Fruit fly (Drosophila melanogaster) whole organism, embryonic: ENCODE data around the gene Ca-Ma2d.

ENCODE experiments used
- Awh ChIP-seq: fragments of 200-800 bp; sonication (Bioruptor generic); IDR thresholded peaks from 2 replicates; pipeline ENCODE4, ENCODE4 v1.3.6; 2022; ENCODE audit warnings: missing biosample characterization, missing genetic modification characterization
- B-H1 ChIP-seq: fragments of 200-800 bp; sonication (Bioruptor generic); IDR thresholded peaks from 3 replicates; pipeline ENCODE4 v1.3.6; 2022; ENCODE audit warnings: missing biosample characterization, missing genetic modification characterization
- CG12299 ChIP-seq: fragments of 200-800 bp; sonication (Bioruptor generic); optimal IDR thresholded peaks from 2 replicates; lab custom pipeline; 2018; ENCODE audit warnings: missing biosample characterization, mild to moderate bottlenecking, missing genetic modification characterization
- CG14441 ChIP-seq: fragments of 200-800 bp; sonication (Bioruptor generic); IDR thresholded peaks from 2 replicates; pipeline ENCODE4 v1.3.6; 2022; ENCODE audit warnings: missing biosample characterization, missing genetic modification characterization
- CG14710 ChIP-seq: fragments of 200-800 bp; sonication (Bioruptor generic); optimal IDR thresholded peaks from 3 replicates; lab custom pipeline; 2019; ENCODE audit warnings: missing biosample characterization, mild to moderate bottlenecking, missing genetic modification characterization, moderate library complexity
- CG17612 ChIP-seq: fragments of 200-800 bp; sonication (Bioruptor generic); IDR thresholded peaks from 2 replicates; pipeline ENCODE4 v1.3.6; 2022; ENCODE audit warnings: missing biosample characterization, missing genetic modification characterization
- CG17802 ChIP-seq: fragments of 200-800 bp; sonication (Bioruptor generic); optimal IDR thresholded peaks from 2 replicates; lab custom pipeline; 2018; ENCODE audit warnings: missing biosample characterization, mild to moderate bottlenecking, missing genetic modification characterization, moderate library complexity
- CG2129 ChIP-seq: fragments of 200-800 bp; sonication (Bioruptor generic); IDR thresholded peaks from 2 replicates; pipeline ENCODE4 v1.3.6; 2022; ENCODE audit warnings: missing biosample characterization, missing genetic modification characterization; ENCODE audit not compliant: partially characterized antibody
- CG32772 ChIP-seq: fragments of 200-800 bp; sonication (Bioruptor generic); IDR thresholded peaks from 2 replicates; pipeline ENCODE4 v1.3.6; 2022; ENCODE audit warnings: missing biosample characterization, missing genetic modification characterization
- CG43689 ChIP-seq: fragments of 200-800 bp; sonication (Bioruptor generic); IDR thresholded peaks from 2 replicates; pipeline ENCODE4 v1.3.6; 2022; ENCODE audit warnings: missing biosample characterization, missing genetic modification characterization
- CG5180 ChIP-seq: fragments of 200-800 bp; sonication (Bioruptor generic); optimal IDR thresholded peaks from 3 replicates; lab custom pipeline; 2017; ENCODE audit warnings: missing biosample characterization, missing genetic modification characterization, mild to moderate bottlenecking, moderate library complexity, missing genetic modification reagents
- CG6254 ChIP-seq: fragments of 200-800 bp; sonication (Bioruptor generic); optimal IDR thresholded peaks from 3 replicates; lab custom pipeline; 2017; ENCODE audit warnings: mild to moderate bottlenecking, missing biosample characterization, missing genetic modification reagents, missing genetic modification characterization
- CG6813 ChIP-seq: fragments of 200-800 bp; sonication (Bioruptor generic); optimal IDR thresholded peaks from 2 replicates; lab custom pipeline; 2017; ENCODE audit warnings: missing biosample characterization, missing genetic modification characterization, mild to moderate bottlenecking, moderate library complexity, missing genetic modification reagents
- CG7745 ChIP-seq: fragments of 200-800 bp; sonication (Bioruptor generic); optimal IDR thresholded peaks from 2 replicates; lab custom pipeline; 2018; ENCODE audit warnings: missing biosample characterization, mild to moderate bottlenecking, missing genetic modification characterization, moderate library complexity
- CG7928 ChIP-seq: fragments of 200-800 bp; sonication (Bioruptor generic); optimal IDR thresholded peaks from 2 replicates; lab custom pipeline; 2017; ENCODE audit warnings: missing biosample characterization, mild to moderate bottlenecking, missing genetic modification characterization
- CG7987 ChIP-seq: fragments of 200-800 bp; sonication (Bioruptor generic); optimal IDR thresholded peaks from 2 replicates; lab custom pipeline; 2018; ENCODE audit warnings: missing biosample characterization, mild to moderate bottlenecking, missing genetic modification characterization, moderate library complexity
- CG8290 ChIP-seq, 3 experiments: fragments of 200-800 bp; sonication (Bioruptor generic); optimal IDR thresholded peaks; 2 replicates each; lab custom pipeline; 2016 to 2019; ENCODE audit warnings: missing biosample characterization in 3 of 3, missing genetic modification characterization in 3 of 3, mild to moderate bottlenecking in 2 of 3, moderate library complexity in 1 of 3
- CG9215 ChIP-seq: fragments of 200-800 bp; sonication (Bioruptor generic); IDR thresholded peaks from 2 replicates; pipeline ENCODE4 v1.3.6; 2022; ENCODE audit warnings: missing biosample characterization, missing genetic modification characterization
- CG9817 ChIP-seq: fragments of 200-800 bp; sonication (Bioruptor generic); optimal IDR thresholded peaks from 2 replicates; lab custom pipeline; 2018; ENCODE audit warnings: missing biosample characterization, mild to moderate bottlenecking, missing genetic modification characterization, moderate library complexity
- Dek ChIP-seq: fragments of 200-800 bp; sonication (Bioruptor generic); optimal IDR thresholded peaks from 3 replicates; lab custom pipeline; 2019; ENCODE audit warnings: missing biosample characterization, mild to moderate bottlenecking, missing genetic modification characterization, moderate library complexity
- Dp ChIP-seq: fragments of 200-800 bp; sonication (Bioruptor generic); optimal IDR thresholded peaks from 2 replicates; lab custom pipeline; 2018; ENCODE audit warnings: missing biosample characterization, mild to moderate bottlenecking, missing genetic modification characterization, moderate library complexity
- Fer2 ChIP-seq: fragments of 200-800 bp; sonication (Bioruptor generic); optimal IDR thresholded peaks from 2 replicates; lab custom pipeline; 2018; ENCODE audit warnings: missing biosample characterization, mild to moderate bottlenecking, missing genetic modification characterization, moderate library complexity
- Hand ChIP-seq: fragments of 200-800 bp; sonication (Bioruptor generic); optimal IDR thresholded peaks from 2 replicates; lab custom pipeline; 2017; ENCODE audit warnings: mild to moderate bottlenecking, missing biosample characterization, missing genetic modification reagents, missing genetic modification characterization
- HmgZ ChIP-seq: fragments of 200-800 bp; sonication (Bioruptor generic); optimal IDR thresholded peaks from 2 replicates; lab custom pipeline; 2018; ENCODE audit warnings: missing biosample characterization, mild to moderate bottlenecking, missing genetic modification characterization
- Max ChIP-seq: fragments of 200-800 bp; sonication (Bioruptor generic); optimal IDR thresholded peaks from 2 replicates; lab custom pipeline; 2016; ENCODE audit warnings: missing biosample characterization, mild to moderate bottlenecking, missing genetic modification characterization
- Oli ChIP-seq: fragments of 200-800 bp; sonication (Bioruptor generic); optimal IDR thresholded peaks from 2 replicates; lab custom pipeline; 2018; ENCODE audit warnings: missing biosample characterization, mild to moderate bottlenecking, missing genetic modification characterization, moderate library complexity
- Sox100B ChIP-seq: fragments of 200-800 bp; sonication (Bioruptor generic); optimal IDR thresholded peaks from 3 replicates; lab custom pipeline; 2018; ENCODE audit warnings: missing biosample characterization, mild to moderate bottlenecking, missing genetic modification characterization
- Xrp1 ChIP-seq: fragments of 200-800 bp; sonication (Bioruptor generic); IDR thresholded peaks from 2 replicates; pipeline ENCODE4 v1.3.6; 2022; ENCODE audit warnings: missing biosample characterization, missing genetic modification characterization
- ap ChIP-seq: fragments of 200-800 bp; sonication (Bioruptor generic); IDR thresholded peaks from 2 replicates; pipeline ENCODE4 v1.3.6; 2022; ENCODE audit warnings: missing biosample characterization, missing genetic modification characterization
- btn ChIP-seq: fragments of 200-800 bp; sonication (Bioruptor generic); optimal IDR thresholded peaks from 2 replicates; lab custom pipeline; 2016; ENCODE audit warnings: missing biosample characterization, missing genetic modification characterization
- cato ChIP-seq: fragments of 200-800 bp; sonication (Bioruptor generic); optimal IDR thresholded peaks from 2 replicates; lab custom pipeline; 2016; ENCODE audit warnings: missing biosample characterization, missing genetic modification characterization, borderline replicate concordance
- caup ChIP-seq: fragments of 200-800 bp; sonication (Bioruptor generic); optimal IDR thresholded peaks from 3 replicates; lab custom pipeline; 2017; ENCODE audit warnings: missing biosample characterization, mild to moderate bottlenecking, missing genetic modification characterization, moderate library complexity; ENCODE audit not compliant: severe bottlenecking
- chif ChIP-seq, 2 experiments: fragments of 200-800 bp; sonication (Bioruptor generic); optimal IDR thresholded peaks; 3 replicates each; lab custom pipeline; 2016; ENCODE audit warnings: missing biosample characterization in 2 of 2, missing genetic modification characterization in 2 of 2
- dm ChIP-seq: fragments of 200-800 bp; sonication (Bioruptor generic); optimal IDR thresholded peaks from 3 replicates; lab custom pipeline; 2016; ENCODE audit warnings: missing biosample characterization, missing genetic modification characterization
- dysf ChIP-seq: fragments of 200-800 bp; sonication (Bioruptor generic); IDR thresholded peaks from 3 replicates; pipeline ENCODE4 v1.3.6; 2022; ENCODE audit warnings: missing biosample characterization, missing genetic modification characterization
- en ChIP-seq: fragments of 200-800 bp; sonication (Bioruptor generic); optimal IDR thresholded peaks from 2 replicates; lab custom pipeline; 2016; ENCODE audit warnings: missing biosample characterization, missing genetic modification characterization
- fd102C ChIP-seq: fragments of 200-800 bp; sonication (Bioruptor generic); optimal IDR thresholded peaks from 2 replicates; lab custom pipeline; 2018; ENCODE audit warnings: missing biosample characterization, mild to moderate bottlenecking, missing genetic modification characterization, moderate library complexity
- fru ChIP-seq: fragments of >200 bp; optimal IDR thresholded peaks from 2 replicates; lab custom pipeline; 2017
- gem ChIP-seq: fragments of 200-800 bp; sonication (Bioruptor generic); optimal IDR thresholded peaks from 2 replicates; lab custom pipeline; 2019; ENCODE audit warnings: missing biosample characterization, mild to moderate bottlenecking, missing genetic modification characterization, moderate library complexity
- gsb ChIP-seq: fragments of 200-800 bp; sonication (Bioruptor generic); IDR thresholded peaks from 2 replicates; pipeline ENCODE4 v1.3.6; 2022; ENCODE audit warnings: missing biosample characterization, missing genetic modification characterization
- nerfin-2 ChIP-seq: fragments of 200-800 bp; sonication (Bioruptor generic); IDR thresholded peaks from 2 replicates; pipeline ENCODE4 v1.3.6; 2022; ENCODE audit warnings: missing biosample characterization, missing genetic modification characterization; ENCODE audit not compliant: partially characterized antibody
- nom ChIP-seq: fragments of 200-800 bp; sonication (Bioruptor generic); optimal IDR thresholded peaks from 2 replicates; lab custom pipeline; 2017; ENCODE audit warnings: missing biosample characterization, missing genetic modification characterization, mild to moderate bottlenecking, moderate library complexity, missing genetic modification reagents
- oc ChIP-seq: fragments of 200-800 bp; sonication (Bioruptor generic); optimal IDR thresholded peaks from 2 replicates; lab custom pipeline; 2018; ENCODE audit warnings: missing biosample characterization, mild to moderate bottlenecking, missing genetic modification characterization, moderate library complexity
- pb ChIP-seq: fragments of 200-800 bp; sonication (Bioruptor generic); optimal IDR thresholded peaks from 3 replicates; lab custom pipeline; 2016; ENCODE audit warnings: missing biosample characterization, missing genetic modification characterization
- pita ChIP-seq: fragments of 200-800 bp; sonication (Bioruptor generic); optimal IDR thresholded peaks from 2 replicates; lab custom pipeline; 2017; ENCODE audit warnings: missing biosample characterization, mild to moderate bottlenecking, missing genetic modification characterization
- sisA ChIP-seq: fragments of 200-800 bp; sonication (Bioruptor generic); IDR thresholded peaks from 2 replicates; pipeline ENCODE4 v1.3.6; 2022; ENCODE audit warnings: missing biosample characterization, missing genetic modification characterization
- ttk ChIP-seq: fragments of 200-800 bp; sonication (Bioruptor generic); IDR thresholded peaks from 2 replicates; pipeline ENCODE4 v2.1.2; 2022; ENCODE audit warnings: missing biosample characterization, missing genetic modification characterization
- zfh1 ChIP-seq: fragments of 200-800 bp; sonication (Bioruptor generic); IDR thresholded peaks from 3 replicates; pipeline ENCODE4 v1.3.6; 2022; ENCODE audit warnings: missing biosample characterization, missing genetic modification characterization

Gene Ca-Ma2d

dm6 chr2L:16287602-16288392 is 56.5 kb downstream of the Ca-Ma2d start, which contains the start of the genes crp and pkaap (continued):
- TF ChIP-seq CG9215 (GFP tag; lab: Robert Waterston, UW): no peak
- TF ChIP-seq zfh1: no peak
- TF ChIP-seq en (GFP tag; lab: Kevin White, UChicago): peak; percentile 56
- no peak for TF ChIP-seq ap (GFP tag; lab: Robert Waterston, UW)
- TF ChIP-seq CG17802: peak; percentile 48
- no peak for TF ChIP-seq gem
- TF ChIP-seq nom: peak; percentile 65
- no peak for TF ChIP-seq Sox100B (GFP tag; lab: Kevin White, UChicago)
- TF ChIP-seq CG32772 (GFP tag; lab: Robert Waterston, UW): no peak
- peak; percentile 88 for TF ChIP-seq CG8290 (GFP tag; optimal IDR thresholded peaks at IDR 0.05; lab: Kevin White, UChicago)
- TF ChIP-seq CG8290 (tag; optimal IDR thresholded peaks at IDR 0.05; lab: Kevin White, UChicago): peak; percentile 38 to 96
- TF ChIP-seq Dp (GFP tag; lab: Kevin White, UChicago): peak; percentile 90
- TF ChIP-seq CG7928 (GFP tag; lab: Kevin White, UChicago): peak; percentile 35
- TF ChIP-seq caup (GFP tag; lab: Kevin White, UChicago): peak; percentile 87
- no peak for TF ChIP-seq nerfin-2 (GFP tag; lab: Robert Waterston, UW)
- TF ChIP-seq CG5180: peak; percentile 14
- no peak for TF ChIP-seq cato
- peak; percentile 73 to 89 for TF ChIP-seq chif (GFP tag; optimal IDR thresholded peaks at IDR 0.05; lab: Kevin White, UChicago)
- TF ChIP-seq dm (GFP tag; lab: Kevin White, UChicago): peak; percentile 89
- peak; percentile 54 for TF ChIP-seq pb (GFP tag; lab: Kevin White, UChicago)
- peak; percentile 77 for TF ChIP-seq btn (GFP tag; lab: Kevin White, UChicago)
- no peak for TF ChIP-seq ttk (GFP tag; lab: Robert Waterston, UW)
- peak; percentile 34 for TF ChIP-seq CG7745 (tag; lab: Kevin White, UChicago)
- no peak for TF ChIP-seq CG43689 (GFP tag; lab: Robert Waterston, UW)
- no peak for TF ChIP-seq oc
- TF ChIP-seq dysf (GFP tag; lab: Robert Waterston, UW): no peak
- TF ChIP-seq Awh (GFP tag; lab: Robert Waterston, UW): no peak
- peak; percentile 64 for TF ChIP-seq CG6813 (GFP tag; lab: Kevin White, UChicago)
- TF ChIP-seq B-H1 (GFP tag; lab: Robert Waterston, UW): no peak
- peak; percentile 74 for TF ChIP-seq CG7987
- no peak for TF ChIP-seq gsb
- peak; percentile 70 for TF ChIP-seq CG9817 (tag; lab: Kevin White, UChicago)
- peak; percentile 78 for TF ChIP-seq HmgZ (tag; lab: Kevin White, UChicago)
- TF ChIP-seq fru: no peak
- TF ChIP-seq sisA (GFP tag; lab: Robert Waterston, UW): no peak
- peak; percentile 98 for TF ChIP-seq pita (GFP tag; lab: Kevin White, UChicago)
- no peak for TF ChIP-seq Oli (tag; lab: Kevin White, UChicago)
- peak; percentile 42 for TF ChIP-seq CG6254
- peak; percentile 64 for TF ChIP-seq Hand (GFP tag; lab: Kevin White, UChicago)
- peak; percentile 67 for TF ChIP-seq CG14710 (tag; lab: Kevin White, UChicago)
- TF ChIP-seq Dek (tag; lab: Kevin White, UChicago): peak; percentile 75
- TF ChIP-seq CG14441: no peak
- TF ChIP-seq CG2129 (GFP tag; lab: Robert Waterston, UW): no peak
- peak; percentile 64 for TF ChIP-seq CG12299 (tag; lab: Kevin White, UChicago)
- no peak for TF ChIP-seq Xrp1
- TF ChIP-seq Max (GFP tag; lab: Kevin White, UChicago): peak; percentile 86
- TF ChIP-seq fd102C (GFP tag; lab: Kevin White, UChicago): peak; percentile 11
- peak; percentile 42 for TF ChIP-seq Fer2 (tag; lab: Kevin White, UChicago)
- TF ChIP-seq CG17612: no peak
